Fruit fly (Drosophila melanogaster) whole organism, adult: ENCODE results near the gene Hel25E.
A peak's percentile ranks its signal among the peaks of the same experiment; 100 is the strongest.

Source experiments
- CG11617 ChIP-seq: fragments of 200-800 bp; sonication (Bioruptor generic); optimal IDR thresholded peaks from 2 replicates; lab custom pipeline; 2017; ENCODE audit warnings: mild to moderate bottlenecking, missing biosample characterization, missing genetic modification reagents, missing genetic modification characterization
- CG12768 ChIP-seq: fragments of 200-800 bp; sonication (Bioruptor generic); optimal IDR thresholded peaks from 2 replicates; lab custom pipeline; 2017; ENCODE audit warnings: missing biosample characterization, missing genetic modification characterization, mild to moderate bottlenecking, moderate library complexity, missing genetic modification reagents
- CG14711 ChIP-seq: fragments of 200-800 bp; sonication (Bioruptor generic); optimal IDR thresholded peaks from 2 replicates; lab custom pipeline; 2018; ENCODE audit warnings: missing biosample characterization, mild to moderate bottlenecking, missing genetic modification characterization, moderate library complexity
- CG1620 ChIP-seq: fragments of 200-800 bp; sonication (Bioruptor generic); optimal IDR thresholded peaks from 2 replicates; lab custom pipeline; 2016; ENCODE audit warnings: missing biosample characterization, missing genetic modification characterization
- CG33017 ChIP-seq: fragments of 200-800 bp; sonication (Bioruptor generic); optimal IDR thresholded peaks from 2 replicates; lab custom pipeline; 2018; ENCODE audit warnings: missing biosample characterization, mild to moderate bottlenecking, missing genetic modification characterization, moderate library complexity
- CG5204 ChIP-seq: fragments of 200-800 bp; sonication (Bioruptor generic); optimal IDR thresholded peaks from 2 replicates; lab custom pipeline; 2016; ENCODE audit warnings: missing biosample characterization, missing genetic modification characterization
- CG7045 ChIP-seq: fragments of 200-800 bp; sonication (Bioruptor generic); optimal IDR thresholded peaks from 2 replicates; lab custom pipeline; 2017; ENCODE audit warnings: missing biosample characterization, mild to moderate bottlenecking, missing genetic modification characterization
- CG7101 ChIP-seq: fragments of 200-800 bp; sonication (Bioruptor generic); optimal IDR thresholded peaks from 2 replicates; lab custom pipeline; 2018; ENCODE audit warnings: missing biosample characterization, mild to moderate bottlenecking, missing genetic modification characterization, moderate library complexity
- Clk ChIP-seq: fragments of 200-800 bp; sonication (Bioruptor generic); optimal IDR thresholded peaks from 2 replicates; lab custom pipeline; 2017; ENCODE audit warnings: missing biosample characterization, missing genetic modification characterization
- Crg-1 ChIP-seq: fragments of 200-800 bp; sonication (Bioruptor generic); optimal IDR thresholded peaks from 2 replicates; lab custom pipeline; 2016; ENCODE audit warnings: missing biosample characterization, missing genetic modification characterization
- Hr96 ChIP-seq: fragments of 200-800 bp; sonication (Bioruptor generic); optimal IDR thresholded peaks from 2 replicates; lab custom pipeline; 2016; ENCODE audit warnings: missing biosample characterization, missing genetic modification characterization
- Mnt ChIP-seq: fragments of 200-800 bp; sonication (Bioruptor generic); optimal IDR thresholded peaks from 2 replicates; lab custom pipeline; 2016; ENCODE audit warnings: missing biosample characterization, mild to moderate bottlenecking, missing genetic modification characterization
- bab1 ChIP-seq: fragments of 200-800 bp; sonication (Bioruptor generic); optimal IDR thresholded peaks from 3 replicates; lab custom pipeline; 2019; ENCODE audit warnings: missing biosample characterization, mild to moderate bottlenecking, missing genetic modification characterization, moderate library complexity
- cic ChIP-seq: fragments of 200-800 bp; sonication (Bioruptor generic); optimal IDR thresholded peaks from 2 replicates; lab custom pipeline; 2017; ENCODE audit warnings: missing biosample characterization, mild to moderate bottlenecking, missing genetic modification characterization, moderate library complexity
- cnc ChIP-seq, 2 experiments: fragments of >200 bp; optimal IDR thresholded peaks; 2 replicates each; lab custom pipeline; 2017
- kay ChIP-seq: fragments of 200-800 bp; sonication (Bioruptor generic); peaks from one replicate; lab custom pipeline; 2016; ENCODE audit warnings: missing biosample characterization, missing genetic modification characterization, borderline replicate concordance
- ovo ChIP-seq: fragments of 200-800 bp; sonication (Bioruptor generic); optimal IDR thresholded peaks from 2 replicates; lab custom pipeline; 2016; ENCODE audit warnings: missing biosample characterization, missing genetic modification characterization
- pad ChIP-seq: fragments of 200-800 bp; sonication (Bioruptor generic); optimal IDR thresholded peaks from 3 replicates; lab custom pipeline; 2017; ENCODE audit warnings: missing biosample characterization, missing genetic modification characterization, mild to moderate bottlenecking, moderate library complexity, missing genetic modification reagents
- tj ChIP-seq: fragments of 200-800 bp; sonication (Bioruptor generic); optimal IDR thresholded peaks from 3 replicates; lab custom pipeline; 2017; ENCODE audit warnings: missing biosample characterization, mild to moderate bottlenecking, missing genetic modification characterization, moderate library complexity
- toe ChIP-seq: fragments of 200-800 bp; sonication (Bioruptor generic); optimal IDR thresholded peaks from 2 replicates; lab custom pipeline; 2016; ENCODE audit warnings: missing biosample characterization, missing genetic modification characterization

The Hel25E gene

dm6 chr2L:5501335-5501734 lies 40.8 kb downstream of the Hel25E start:
- no peak for TF ChIP-seq ovo (GFP tag; lab: Kevin White, UChicago)

dm6 chr2L:5499458-5499857 lies 42.7 kb downstream of the Hel25E start:
- TF ChIP-seq CG7101 (tag; lab: Kevin White, UChicago): no peak
- TF ChIP-seq CG1620: no peak
- TF ChIP-seq CG12768 (GFP tag; lab: Kevin White, UChicago): no peak
- no peak for TF ChIP-seq cnc (optimal IDR thresholded peaks at IDR 0.05; lab: Kevin White, UChicago)
- no peak for TF ChIP-seq tj (GFP tag; lab: Kevin White, UChicago)

dm6 chr2L:5496468-5497093 lies 45.5 kb downstream of the Hel25E start:
- TF ChIP-seq CG1620 (no peak), CG12768 (GFP tag; lab: Kevin White, UChicago) (no peak), Mnt (no peak), toe (GFP tag; lab: Kevin White, UChicago) (no peak), cnc (optimal IDR thresholded peaks at IDR 0.05; lab: Kevin White, UChicago) (no peak), cic (GFP tag; lab: Kevin White, UChicago) (no peak), tj (GFP tag; lab: Kevin White, UChicago) (no peak), CG5204 (GFP tag; lab: Kevin White, UChicago) (no peak), CG11617 (GFP tag; lab: Kevin White, UChicago) (no peak), CG7045 (no peak), CG14711 (tag; lab: Kevin White, UChicago) (no peak), Crg-1 (GFP tag; lab: Kevin White, UChicago) (no peak), Hr96 (GFP tag; lab: Kevin White, UChicago) (no peak), pad (GFP tag; lab: Kevin White, UChicago) (no peak), Clk (no peak), bab1 (GFP tag; lab: Kevin White, UChicago) (no peak), kay (no peak)

DNA sequence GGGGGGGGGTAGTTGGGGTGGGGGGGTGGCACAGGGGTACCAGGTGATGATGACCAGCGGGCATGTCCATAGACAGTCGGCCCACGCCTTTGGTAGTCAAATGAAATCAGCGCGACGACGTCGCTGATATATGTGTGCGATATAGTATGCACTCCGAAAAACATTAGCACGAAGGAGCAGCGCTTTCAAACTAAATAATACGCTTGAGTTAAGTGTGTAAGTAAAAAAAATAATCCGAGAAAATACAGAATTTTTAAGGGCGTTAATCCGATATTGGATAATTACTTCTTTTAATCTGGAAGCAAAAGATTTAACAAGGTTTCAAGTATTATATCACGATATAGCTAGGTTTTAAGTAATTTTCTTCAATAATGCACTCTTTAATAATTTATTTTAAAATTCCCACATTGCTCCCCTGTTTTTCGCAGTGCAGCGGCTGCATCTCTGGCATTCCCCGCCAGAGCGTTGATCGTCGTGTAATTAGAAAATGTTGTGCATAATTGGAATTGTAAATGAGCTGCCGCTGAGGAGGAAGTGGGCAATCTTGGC lies 47.2 kb downstream of the Hel25E start:
- TF ChIP-seq cic (GFP tag; lab: Kevin White, UChicago) (no peak), CG5204 (GFP tag; lab: Kevin White, UChicago) (peak; percentile 18)

dm6 chr2L:5493907-5494404 lies 48.2 kb downstream of the Hel25E start:
- TF ChIP-seq CG33017 (tag; lab: Kevin White, UChicago) (no peak), cnc (optimal IDR thresholded peaks at IDR 0.05; lab: Kevin White, UChicago) (no peak), CG11617 (GFP tag; lab: Kevin White, UChicago) (no peak), bab1 (GFP tag; lab: Kevin White, UChicago) (no peak), CG12768 (GFP tag; lab: Kevin White, UChicago) (no peak), toe (GFP tag; lab: Kevin White, UChicago) (no peak), Mnt (no peak), Clk (no peak)

DNA sequence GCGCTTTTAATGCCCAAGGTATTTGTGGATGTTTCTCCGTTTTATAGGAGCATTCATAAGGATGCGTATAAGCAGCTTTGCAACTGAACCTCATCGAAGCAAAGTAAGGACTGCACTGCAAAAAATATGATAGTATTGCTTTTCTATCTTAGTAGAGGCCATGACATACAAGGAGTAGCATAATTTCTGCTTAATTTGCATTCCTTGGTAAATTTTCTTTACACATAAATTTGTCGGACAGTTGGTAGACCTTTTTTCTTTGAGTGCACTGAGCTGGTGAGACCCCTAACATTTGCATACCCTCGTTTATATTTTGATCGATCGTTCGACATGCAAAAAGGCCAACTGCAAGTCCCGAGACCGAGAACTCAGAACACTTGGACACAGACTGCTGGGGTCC lies 49.2 kb downstream of the Hel25E start:
- TF ChIP-seq CG12768 (GFP tag; lab: Kevin White, UChicago) (no peak), tj (GFP tag; lab: Kevin White, UChicago) (no peak), kay (no peak), Clk (no peak), Hr96 (GFP tag; lab: Kevin White, UChicago) (no peak), CG14711 (tag; lab: Kevin White, UChicago) (no peak), ovo (GFP tag; lab: Kevin White, UChicago) (no peak), toe (GFP tag; lab: Kevin White, UChicago) (no peak), CG5204 (GFP tag; lab: Kevin White, UChicago) (no peak), bab1 (GFP tag; lab: Kevin White, UChicago) (no peak), CG7101 (tag; lab: Kevin White, UChicago) (no peak), CG33017 (tag; lab: Kevin White, UChicago) (no peak), pad (GFP tag; lab: Kevin White, UChicago) (no peak), cnc (optimal IDR thresholded peaks at IDR 0.05; lab: Kevin White, UChicago) (no peak), CG7045 (no peak), Mnt (no peak)

- TF ChIP-seq tj (GFP tag; lab: Kevin White, UChicago) (no peak), Hr96 (GFP tag; lab: Kevin White, UChicago) (no peak), pad (GFP tag; lab: Kevin White, UChicago) (no peak), Clk (no peak), CG11617 (GFP tag; lab: Kevin White, UChicago) (no peak), CG7045 (no peak)
These were observed 50.9 kb downstream of the Hel25E start for dm6 chr2L:5491220-5491619.
